Fruit fly (Drosophila melanogaster): ENCODE measurements around the gene Cyp12c1.

Cyp12c1 gene

DNA sequence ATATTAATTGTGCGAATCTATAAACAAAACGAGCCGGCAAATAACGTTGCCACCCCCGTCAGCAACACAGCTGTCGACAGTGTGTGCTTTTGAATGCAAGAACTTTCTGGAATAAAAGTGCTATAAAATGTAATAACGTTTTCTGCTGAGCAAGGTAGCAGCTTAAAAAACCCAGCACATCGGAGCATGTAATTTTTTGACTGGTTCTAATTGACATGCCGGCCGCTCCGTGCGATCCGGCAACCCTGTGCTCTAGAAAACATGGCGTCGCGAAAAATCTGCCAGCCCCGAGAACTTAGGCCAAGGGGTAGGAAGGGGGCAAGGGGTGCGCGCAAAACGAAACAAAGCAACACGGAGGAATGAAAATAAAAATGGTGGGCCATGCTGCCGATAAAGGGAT lies 13.9 kb downstream of the Cyp12c1 start (continued):
- peak; percentile 56 for TF ChIP-seq nom (GFP tag; optimal IDR thresholded peaks at IDR 0.05)
- peak; percentile 15 for TF ChIP-seq CG16863 (GFP tag; optimal IDR thresholded peaks at IDR 0.05)
- TF ChIP-seq YL-1 (GFP tag; optimal IDR thresholded peaks at IDR 0.05), result peak; percentile 42
- no peak for TF ChIP-seq Oli (tag; optimal IDR thresholded peaks at IDR 0.05)
- peak; percentile 18 for TF ChIP-seq CG10267 (tag; optimal IDR thresholded peaks at IDR 0.05)
- TF ChIP-seq CG30431 (GFP tag; optimal IDR thresholded peaks at IDR 0.05), result no peak
- no peak for TF ChIP-seq CG31365 (tag; optimal IDR thresholded peaks at IDR 0.05)
- TF ChIP-seq sug (tag; optimal IDR thresholded peaks at IDR 0.05), result peak; percentile 9
- peak; percentile 19; the same call in 1 of the 3 replicates for TF ChIP-seq CG16813 (GFP tag; IDR thresholded peaks at IDR 0.05; ENCODE audit: partially characterized antibody)
- no peak for TF ChIP-seq D19A (tag; optimal IDR thresholded peaks at IDR 0.05)
- peak; percentile 25 for TF ChIP-seq lbe (GFP tag; optimal IDR thresholded peaks at IDR 0.05)
- peak; percentile 1 for TF ChIP-seq gcm (GFP tag; optimal IDR thresholded peaks at IDR 0.05)
- TF ChIP-seq lilli (GFP tag; optimal IDR thresholded peaks at IDR 0.05), result peak; percentile 21
- no peak for TF ChIP-seq CG11398 (GFP tag; optimal IDR thresholded peaks at IDR 0.05)
- peak; percentile 31 for TF ChIP-seq HmgZ (tag; optimal IDR thresholded peaks at IDR 0.05)
- TF ChIP-seq CG10462 (GFP tag; optimal IDR thresholded peaks at IDR 0.05), result no peak
- no peak for TF ChIP-seq Trl (optimal IDR thresholded peaks at IDR 0.05)
- TF ChIP-seq Trl (GFP tag; optimal IDR thresholded peaks at IDR 0.05), result peak; percentile 43
- peak; percentile 14 for TF ChIP-seq NfI (GFP tag; optimal IDR thresholded peaks at IDR 0.05)
- no peak; the same call in 1 of the 2 replicates for TF ChIP-seq hbn (GFP tag; IDR thresholded peaks at IDR 0.05; ENCODE audit: partially characterized antibody)
- TF ChIP-seq mam (GFP tag; optimal IDR thresholded peaks at IDR 0.05), result peak; percentile 32
- TF ChIP-seq CG9817 (tag; optimal IDR thresholded peaks at IDR 0.05), result no peak
- TF ChIP-seq lola (GFP tag; optimal IDR thresholded peaks at IDR 0.05), result no peak
- TF ChIP-seq wdn (GFP tag; IDR thresholded peaks at IDR 0.05), result no peak
- TF ChIP-seq CG18599 (GFP tag; optimal IDR thresholded peaks at IDR 0.05), result peak; percentile 37
- no peak for TF ChIP-seq jigr1 (GFP tag; IDR thresholded peaks at IDR 0.05)
- peak; percentile 46 for TF ChIP-seq Ets97D (GFP tag; optimal IDR thresholded peaks at IDR 0.05)
- TF ChIP-seq vfl (GFP tag; optimal IDR thresholded peaks at IDR 0.05), result peak; percentile 1
- TF ChIP-seq Adf1 (GFP tag; IDR thresholded peaks at IDR 0.05), result peak; percentile 56
- TF ChIP-seq row (GFP tag; IDR thresholded peaks at IDR 0.05), result peak; percentile 46; the same call in 2 of the 3 replicates
- TF ChIP-seq CG43689 (GFP tag; IDR thresholded peaks at IDR 0.05), result no peak
- TF ChIP-seq Gug (GFP tag; IDR thresholded peaks at IDR 0.05), result no peak
- TF ChIP-seq stwl (tag; optimal IDR thresholded peaks at IDR 0.05), result peak; percentile 40
- peak; percentile 8 for TF ChIP-seq exex (tag; optimal IDR thresholded peaks at IDR 0.05)
- peak; percentile 7 for TF ChIP-seq CG4424 (GFP tag; optimal IDR thresholded peaks at IDR 0.05)
- TF ChIP-seq CrebB (tag; optimal IDR thresholded peaks at IDR 0.05), result no peak
- TF ChIP-seq grau (tag; optimal IDR thresholded peaks at IDR 0.05), result peak; percentile 28
- peak; percentile 99 for TF ChIP-seq crol (GFP tag; IDR thresholded peaks at IDR 0.05)
- TF ChIP-seq caup (GFP tag; optimal IDR thresholded peaks at IDR 0.05; ENCODE audit: severe bottlenecking), result peak; percentile 0
- TF ChIP-seq CG3995 (GFP tag; optimal IDR thresholded peaks at IDR 0.05), result peak; percentile 46
- TF ChIP-seq CG1792 (GFP tag; optimal IDR thresholded peaks at IDR 0.05), result no peak
- TF ChIP-seq CG15514 (GFP tag; optimal IDR thresholded peaks at IDR 0.05), result peak; percentile 96
- TF ChIP-seq CG5245 (GFP tag; optimal IDR thresholded peaks at IDR 0.05), result no peak
- 0 out of 3 replicates have a peak, but pooled peaks have one; percentile 10 for TF ChIP-seq ci (GFP tag; IDR thresholded peaks at IDR 0.05)
- TF ChIP-seq CG12769 (tag; optimal IDR thresholded peaks at IDR 0.05), result no peak
- no peak for TF ChIP-seq gro (GFP tag; optimal IDR thresholded peaks at IDR 0.05)
- 0 out of 3 replicates have a peak, but pooled peaks have one; percentile 31 for TF ChIP-seq Opbp (GFP tag; IDR thresholded peaks at IDR 0.05; ENCODE audit: partially characterized antibody)
- peak; percentile 18 for TF ChIP-seq CG13775 (GFP tag; optimal IDR thresholded peaks at IDR 0.05)
- no peak for TF ChIP-seq CG17359 (tag; optimal IDR thresholded peaks at IDR 0.05)
- TF ChIP-seq HLH54F (GFP tag; optimal IDR thresholded peaks at IDR 0.05), result peak; percentile 31

All from whole organism, embryonic.